Worm (Caenorhabditis elegans) whole organism, late embryonic: Measurements from ENCODE around the gene F44B9.9.

Source experiments
- K09A11.1 ChIP-seq: sonication (generic microtip); optimal IDR thresholded peaks from 2 replicates; lab custom pipeline; 2017; ENCODE audit warnings: antibody characterized with exemption, mild to moderate bottlenecking, missing genetic modification characterization, missing compliant biosample characterization; ENCODE audit not compliant: insufficient read depth
- ama-1 ChIP-seq: fragments of 150-350 bp; optimal IDR thresholded peaks from 2 replicates; lab custom pipeline; 2014
- ceh-19 ChIP-seq: fragments of 200-800 bp; sonication (Bioruptor generic); optimal IDR thresholded peaks from 2 replicates; lab custom pipeline; 2018; ENCODE audit warnings: mild to moderate bottlenecking, missing genetic modification characterization, missing compliant biosample characterization
- fax-1 ChIP-seq: sonication (generic microtip); optimal IDR thresholded peaks from 2 replicates; lab custom pipeline; 2016; ENCODE audit warnings: missing genotype, missing genetic modification characterization, missing compliant biosample characterization

DNA sequence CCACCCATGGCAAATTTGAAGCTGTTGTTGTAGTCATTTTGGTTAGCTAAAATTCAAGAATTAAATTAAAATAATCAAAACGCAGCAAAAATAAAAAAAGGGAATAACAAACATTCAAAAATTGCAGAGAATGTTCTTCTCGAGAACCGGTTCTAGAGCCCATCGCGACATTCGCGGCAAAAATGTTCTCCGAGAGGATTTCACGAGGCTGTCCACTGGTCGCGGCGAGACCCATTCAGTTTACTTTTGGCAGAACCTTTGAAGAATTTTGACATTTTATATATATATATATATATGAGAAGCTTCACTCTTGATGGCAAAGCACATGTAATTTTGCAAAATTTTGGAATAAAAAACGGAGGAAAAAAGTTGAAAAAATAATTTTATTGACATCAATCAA is 1.4 kb downstream of the F44B9.9 start, which contains the start of gene F44B9.8:
- TF ChIP-seq fax-1 (tag; lab: Kevin White, UChicago) (no peak), K09A11.1 (tag; lab: Kevin White, UChicago) (no peak), ceh-19 (GFP tag; lab: Kevin White, UChicago) (no peak), ama-1 (lab: Kevin White, UChicago) (no peak)
